Worm (Caenorhabditis elegans) whole organism, L2 larva: ENCODE results near the gene F14F3.5.

Experiments used
- C34F6.9 ChIP-seq: fragments of 150-350 bp; optimal IDR thresholded peaks from 2 replicates; lab custom pipeline; 2014; ENCODE audit warnings: missing biosample characterization, missing genetic modification characterization
- F13H6.1 ChIP-seq: sonication (generic microtip); optimal IDR thresholded peaks from 2 replicates; lab custom pipeline; 2016; ENCODE audit warnings: missing genetic modification characterization, missing compliant biosample characterization
- R02D3.7 ChIP-seq: fragments of 150-350 bp; optimal IDR thresholded peaks from 2 replicates; lab custom pipeline; 2014; ENCODE audit warnings: missing biosample characterization, missing genetic modification characterization
- Y55F3AM.14 ChIP-seq: fragments of 200-800 bp; sonication (Bioruptor generic); optimal IDR thresholded peaks from 2 replicates; lab custom pipeline; 2018; ENCODE audit warnings: mild to moderate bottlenecking, missing genetic modification characterization, missing compliant biosample characterization
- ZK546.5 ChIP-seq: sonication (generic microtip); optimal IDR thresholded peaks from 2 replicates; lab custom pipeline; 2017; ENCODE audit warnings: missing biosample characterization, missing genetic modification characterization
- alr-1 ChIP-seq: fragments of 150-350 bp; optimal IDR thresholded peaks from 2 replicates; lab custom pipeline; 2014; ENCODE audit warnings: missing biosample characterization, missing genetic modification characterization
- aly-2 ChIP-seq: fragments of 150-350 bp; optimal IDR thresholded peaks from 2 replicates; lab custom pipeline; 2014; ENCODE audit warnings: missing biosample characterization, missing genetic modification characterization
- ama-1 ChIP-seq: fragments of 150-350 bp; optimal IDR thresholded peaks from 2 replicates; lab custom pipeline; 2018; ENCODE audit warnings: inconsistent platforms
- ceh-16 ChIP-seq: fragments of 150-350 bp; optimal IDR thresholded peaks from 2 replicates; lab custom pipeline; 2014; ENCODE audit warnings: missing biosample characterization, missing genetic modification characterization
- dmd-4 ChIP-seq: sonication (generic microtip); optimal IDR thresholded peaks from 2 replicates; lab custom pipeline; 2017; ENCODE audit warnings: missing biosample characterization, missing genetic modification characterization
- egl-27 ChIP-seq: sonication (generic microtip); optimal IDR thresholded peaks from 3 replicates; lab custom pipeline; 2017; ENCODE audit warnings: missing biosample characterization, missing genetic modification reagents, missing genetic modification characterization
- elt-1 ChIP-seq: fragments of 150-350 bp; optimal IDR thresholded peaks from 2 replicates; lab custom pipeline; 2014; ENCODE audit warnings: missing biosample characterization, missing genetic modification characterization
- elt-3 ChIP-seq: sonication (generic microtip); optimal IDR thresholded peaks from 2 replicates; lab custom pipeline; 2017; ENCODE audit warnings: missing biosample characterization, missing genetic modification characterization
- fos-1 ChIP-seq: fragments of 150-350 bp; optimal IDR thresholded peaks from 2 replicates; lab custom pipeline; 2014; ENCODE audit warnings: missing biosample characterization, missing genetic modification characterization
- gmeb-1 ChIP-seq: fragments of 150-350 bp; optimal IDR thresholded peaks from 2 replicates; lab custom pipeline; 2014; ENCODE audit warnings: missing biosample characterization, missing genetic modification characterization
- lin-13 ChIP-seq: fragments of 150-350 bp; optimal IDR thresholded peaks from 2 replicates; lab custom pipeline; 2014; ENCODE audit warnings: missing biosample characterization, missing genetic modification reagents, missing genetic modification characterization
- lin-39 ChIP-seq: fragments of 150-350 bp; optimal IDR thresholded peaks from 2 replicates; lab custom pipeline; 2014; ENCODE audit warnings: missing biosample characterization, missing genetic modification reagents, missing genetic modification characterization
- lsy-2 ChIP-seq, 2 experiments: fragments of 150-350 bp in 1 of 2; sonication (generic microtip) in 1 of 2; optimal IDR thresholded peaks; 2 replicates each; lab custom pipeline; 2014 to 2017; ENCODE audit warnings: missing biosample characterization in 2 of 2, missing genetic modification characterization in 2 of 2
- mab-5 ChIP-seq: fragments of 150-350 bp; optimal IDR thresholded peaks from 2 replicates; lab custom pipeline; 2014; ENCODE audit warnings: missing biosample characterization, missing genetic modification characterization
- mdl-1 ChIP-seq, 2 experiments: fragments of 150-350 bp in 1 of 2; sonication (generic microtip) in 1 of 2; optimal IDR thresholded peaks; 2 replicates each; lab custom pipeline; 2017; ENCODE audit warnings: missing biosample characterization in 2 of 2, missing genetic modification characterization in 2 of 2
- nhr-10 ChIP-seq: sonication (generic microtip); optimal IDR thresholded peaks from 2 replicates; lab custom pipeline; 2017; ENCODE audit warnings: missing biosample characterization, missing genetic modification characterization
- nhr-21 ChIP-seq: fragments of 150-350 bp; optimal IDR thresholded peaks from 2 replicates; lab custom pipeline; 2014; ENCODE audit warnings: missing biosample characterization, missing genetic modification characterization
- nhr-23 ChIP-seq: fragments of 150-350 bp; optimal IDR thresholded peaks from 2 replicates; lab custom pipeline; 2014; ENCODE audit warnings: missing biosample characterization, missing genetic modification reagents, missing genetic modification characterization
- nhr-237 ChIP-seq: fragments of 150-350 bp; optimal IDR thresholded peaks from 2 replicates; lab custom pipeline; 2014; ENCODE audit warnings: missing biosample characterization, missing genetic modification characterization
- nhr-25 ChIP-seq: fragments of 150-350 bp; sonication (generic microtip); optimal IDR thresholded peaks from 3 replicates; lab custom pipeline; 2014; ENCODE audit warnings: missing biosample characterization, missing genetic modification characterization
- nhr-77 ChIP-seq: fragments of 150-350 bp; optimal IDR thresholded peaks from 2 replicates; lab custom pipeline; 2014; ENCODE audit warnings: missing biosample characterization, missing genetic modification characterization
- peb-1 ChIP-seq: fragments of 150-350 bp; optimal IDR thresholded peaks from 2 replicates; lab custom pipeline; 2014; ENCODE audit warnings: missing biosample characterization, missing genetic modification characterization
- sem-4 ChIP-seq: fragments of 150-350 bp; optimal IDR thresholded peaks from 2 replicates; lab custom pipeline; 2014; ENCODE audit warnings: missing biosample characterization, missing genetic modification reagents, missing genetic modification characterization
- skn-1 ChIP-seq: sonication (generic microtip); optimal IDR thresholded peaks from 2 replicates; lab custom pipeline; 2017; ENCODE audit warnings: missing biosample characterization, missing genetic modification characterization
- snpc-4 ChIP-seq: fragments of 150-350 bp; optimal IDR thresholded peaks from 2 replicates; lab custom pipeline; 2014; ENCODE audit warnings: missing biosample characterization, missing genetic modification characterization
- unc-39 ChIP-seq: fragments of 150-350 bp; optimal IDR thresholded peaks from 2 replicates; lab custom pipeline; 2014; ENCODE audit warnings: missing biosample characterization, missing genetic modification characterization
- unc-55 ChIP-seq: fragments of 150-350 bp; sonication (generic microtip); optimal IDR thresholded peaks from 3 replicates; lab custom pipeline; 2014; ENCODE audit warnings: missing biosample characterization, missing genetic modification reagents, missing genetic modification characterization
- zag-1 ChIP-seq: fragments of 150-350 bp; optimal IDR thresholded peaks from 2 replicates; lab custom pipeline; 2014; ENCODE audit warnings: missing biosample characterization, missing genetic modification characterization
- ztf-1 ChIP-seq: fragments of 200-800 bp; sonication (Bioruptor generic); conservative IDR thresholded peaks from 2 replicates; pipeline ENCODE4 v1.3.6; 2022; ENCODE audit warnings: missing genetic modification characterization, missing compliant biosample characterization
- ztf-11 ChIP-seq: sonication (generic microtip); optimal IDR thresholded peaks from 2 replicates; lab custom pipeline; 2017; ENCODE audit warnings: missing biosample characterization, missing genetic modification characterization
- ztf-4 ChIP-seq: fragments of 150-350 bp; optimal IDR thresholded peaks from 2 replicates; lab custom pipeline; 2014; ENCODE audit warnings: missing biosample characterization, missing genetic modification characterization

Gene F14F3.5

DNA sequence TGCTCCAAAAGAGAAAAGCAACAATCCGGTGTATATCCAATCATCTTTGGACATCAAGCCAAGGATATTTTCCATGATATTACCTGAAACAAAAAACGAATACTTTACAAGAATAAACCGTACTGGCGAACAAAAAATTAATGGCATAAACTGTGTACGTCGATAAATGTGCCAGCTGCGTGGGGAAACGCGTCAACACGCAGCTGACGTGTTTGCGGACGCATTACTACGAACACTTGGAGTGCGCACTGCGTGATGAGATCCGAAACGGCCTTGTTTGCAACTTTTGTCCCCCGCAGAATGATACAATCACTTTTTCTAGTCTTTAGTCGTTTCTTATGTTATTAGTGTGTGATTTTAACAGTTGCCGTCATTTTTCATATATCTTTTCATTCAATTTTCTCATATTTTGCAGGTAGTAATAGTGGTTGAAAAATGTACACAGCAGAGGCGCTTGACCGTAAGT lies 4.5 kb downstream of the F14F3.5 start, which contains the start of the genes mboa-7 and git-1 (continued):
- TF ChIP-seq mab-5 (tag; lab: Kevin White, UChicago) (peak; percentile 26), mdl-1 (tag; optimal IDR thresholded peaks at IDR 0.05; lab: Kevin White, UChicago) (peak in 1 of 2 experiments; percentile 15), lin-13 (GFP tag; lab: Kevin White, UChicago) (peak; percentile 47), nhr-77 (tag; lab: Kevin White, UChicago) (no peak), lsy-2 (tag; optimal IDR thresholded peaks at IDR 0.05; lab: Kevin White, UChicago) (peak in 1 of 2 experiments; percentile 66), fos-1 (peak; percentile 53), unc-55 (GFP tag; lab: Kevin White, UChicago) (peak; percentile 68), elt-1 (tag; lab: Kevin White, UChicago) (no peak), R02D3.7 (tag; lab: Kevin White, UChicago) (no peak), ZK546.5 (no peak)

DNA sequence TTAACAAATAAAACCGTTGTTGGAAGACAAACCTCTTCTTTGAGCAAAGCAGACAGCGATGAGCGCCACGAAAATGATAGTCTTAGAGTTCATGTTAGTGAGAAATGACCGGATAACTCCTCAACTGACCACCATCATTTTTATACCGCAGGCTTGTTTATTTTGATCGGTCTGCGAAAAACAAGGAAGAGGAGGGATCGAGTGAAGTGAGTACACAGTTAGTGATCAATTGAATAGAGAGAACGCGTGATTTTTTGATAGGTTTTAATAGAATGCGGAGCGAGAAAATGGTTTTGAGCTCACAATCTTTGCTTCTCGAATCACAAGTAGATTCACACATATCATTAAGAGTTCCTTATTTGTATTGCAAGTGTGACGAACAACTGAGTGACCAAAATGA lies 7.7 kb downstream of the F14F3.5 start, which contains the start of gene F14F3.4:
Gene F14F3.4 (minus strand): TSS at position 101 of the 400 bp plus-strand sequence.
- TF ChIP-seq ama-1 (lab: Kevin White, UChicago) (no peak), ztf-1 (GFP tag; lab: Robert Waterston, UW) (no peak), peb-1 (tag; lab: Kevin White, UChicago) (no peak), ceh-16 (no peak), Y55F3AM.14 (GFP tag; lab: Kevin White, UChicago) (no peak), mdl-1 (tag; optimal IDR thresholded peaks at IDR 0.05; lab: Kevin White, UChicago) (no peak), F13H6.1 (tag; lab: Kevin White, UChicago) (no peak), ZK546.5 (no peak), lin-39 (no peak), nhr-10 (no peak), ztf-11 (tag; lab: Kevin White, UChicago) (no peak), alr-1 (tag; lab: Kevin White, UChicago) (no peak), elt-3 (tag; lab: Kevin White, UChicago) (no peak), nhr-23 (tag; lab: Kevin White, UChicago) (no peak)

DNA sequence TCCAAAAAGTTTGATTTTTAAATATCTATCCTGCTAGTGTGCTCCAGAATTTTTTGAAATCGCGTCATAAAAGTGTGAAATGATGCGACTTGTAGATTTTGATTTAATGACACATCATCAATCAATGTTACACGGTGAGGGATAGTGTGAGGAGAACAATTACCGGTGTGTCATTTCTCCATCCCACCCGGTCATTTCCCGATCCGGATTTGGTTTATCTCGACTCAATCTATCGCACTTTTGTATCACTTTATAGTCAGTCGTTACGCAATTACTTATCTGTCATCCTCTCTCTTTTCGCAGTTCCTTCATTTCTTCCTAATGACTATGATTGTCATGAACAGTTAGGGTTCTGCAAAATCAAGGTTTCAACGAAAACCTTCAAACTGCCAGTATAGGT lies 8.8 kb downstream of the F14F3.5 start:
- no peak for TF ChIP-seq nhr-10
- TF ChIP-seq, all 48 proteins: peak for 0

DNA sequence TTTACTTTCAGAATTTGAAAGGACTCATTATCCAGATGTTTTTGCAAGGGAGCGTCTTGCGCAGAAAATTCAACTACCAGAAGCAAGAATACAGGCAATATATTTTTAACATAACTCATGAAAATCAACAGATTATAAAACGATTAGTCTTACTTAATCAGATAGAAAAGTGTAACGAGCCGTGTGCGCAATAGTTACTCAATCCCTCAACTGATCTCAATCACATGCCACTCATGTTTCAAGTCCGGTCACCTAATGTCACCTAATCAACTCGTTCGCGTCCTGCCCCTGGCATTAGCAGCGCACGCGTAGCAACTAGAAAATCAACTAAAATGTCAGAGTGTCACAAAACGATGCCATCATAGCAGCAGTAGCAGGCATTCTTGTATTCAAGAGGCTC lies 12.5 kb downstream of the F14F3.5 start:
- TF ChIP-seq ama-1 (lab: Kevin White, UChicago) = no peak
- TF ChIP-seq sem-4 (tag; lab: Kevin White, UChicago) = no peak
- no peak for TF ChIP-seq unc-39 (tag; lab: Kevin White, UChicago)
- peak; percentile 7 for TF ChIP-seq nhr-25

DNA sequence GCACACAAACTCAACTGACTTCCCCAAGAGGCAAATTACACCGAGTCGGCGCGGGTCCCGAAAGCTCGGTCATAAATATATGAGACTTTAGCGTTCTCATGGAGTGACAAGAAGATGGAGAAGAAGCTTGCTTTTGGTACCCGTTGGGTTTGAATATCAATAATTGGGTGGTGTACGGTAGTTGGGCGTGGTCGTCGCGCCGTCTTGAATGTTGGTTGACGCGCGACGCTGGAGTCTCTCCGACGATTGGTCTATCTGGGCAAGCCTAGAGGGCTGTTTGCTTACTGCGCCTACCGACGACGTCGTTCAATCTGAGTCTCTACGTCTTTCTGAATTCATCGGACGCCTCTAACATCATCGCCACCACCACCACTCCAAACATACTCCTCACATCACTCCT lies 14.2 kb downstream of the F14F3.5 start:
- no peak for TF ChIP-seq unc-39 (tag; lab: Kevin White, UChicago)
- TF ChIP-seq snpc-4 (tag; lab: Kevin White, UChicago) = no peak
- TF ChIP-seq elt-1 (tag; lab: Kevin White, UChicago) = no peak
- no peak for TF ChIP-seq egl-27 (tag; lab: Kevin White, UChicago)
- no peak for TF ChIP-seq sem-4 (tag; lab: Kevin White, UChicago)
- no peak for TF ChIP-seq gmeb-1
- no peak for TF ChIP-seq dmd-4
- no peak for TF ChIP-seq aly-2 (tag; lab: Kevin White, UChicago)
- TF ChIP-seq ZK546.5 = no peak
- no peak for TF ChIP-seq nhr-21 (tag; lab: Kevin White, UChicago)
- no peak for TF ChIP-seq nhr-25
- no peak for TF ChIP-seq C34F6.9 (tag; lab: Kevin White, UChicago)
- TF ChIP-seq, all 48 proteins: peak for 0

- TF ChIP-seq elt-3 (tag; lab: Kevin White, UChicago) (no peak), ztf-4 (no peak), nhr-237 (tag; lab: Kevin White, UChicago) (no peak), zag-1 (tag; lab: Kevin White, UChicago) (no peak), skn-1 (tag; lab: Kevin White, UChicago) (no peak), nhr-23 (tag; lab: Kevin White, UChicago) (no peak), R02D3.7 (tag; lab: Kevin White, UChicago) (no peak), lin-13 (GFP tag; lab: Kevin White, UChicago) (no peak), unc-39 (tag; lab: Kevin White, UChicago) (no peak), lin-39 (no peak), ZK546.5 (no peak), C34F6.9 (tag; lab: Kevin White, UChicago) (no peak), dmd-4 (no peak), sem-4 (tag; lab: Kevin White, UChicago) (no peak), nhr-10 (no peak)
Measured at ce11 chrX:10514056-10514455, 15.0 kb downstream of the F14F3.5 start.
